Worm (Caenorhabditis elegans) whole organism, late embryonic: ENCODE measurements around the gene rps-18.
A peak's percentile ranks its signal among the peaks of the same experiment; 100 is the strongest.

Source experiments
- F13H6.1 ChIP-seq: sonication (generic microtip); optimal IDR thresholded peaks from 2 replicates; lab custom pipeline; 2016; ENCODE audit warnings: missing genetic modification characterization, missing compliant biosample characterization
- ama-1 ChIP-seq: fragments of 150-350 bp; optimal IDR thresholded peaks from 2 replicates; lab custom pipeline; 2014
- ceh-18 ChIP-seq: sonication (generic microtip); optimal IDR thresholded peaks from 2 replicates; lab custom pipeline; 2016; ENCODE audit warnings: missing genetic modification characterization, missing compliant biosample characterization
- ceh-19 ChIP-seq: fragments of 200-800 bp; sonication (Bioruptor generic); optimal IDR thresholded peaks from 2 replicates; lab custom pipeline; 2018; ENCODE audit warnings: mild to moderate bottlenecking, missing genetic modification characterization, missing compliant biosample characterization
- ceh-22 ChIP-seq: sonication (generic microtip); optimal IDR thresholded peaks from 2 replicates; lab custom pipeline; 2017; ENCODE audit warnings: missing biosample characterization, missing genetic modification characterization
- ceh-24 ChIP-seq: sonication (generic microtip); optimal IDR thresholded peaks from 2 replicates; lab custom pipeline; 2016; ENCODE audit warnings: mild to moderate bottlenecking, missing genetic modification characterization, missing compliant biosample characterization
- ceh-30 ChIP-seq: fragments of 150-350 bp; optimal IDR thresholded peaks from 2 replicates; lab custom pipeline; 2014; ENCODE audit warnings: missing biosample characterization, missing genetic modification characterization
- ceh-31 ChIP-seq: sonication (generic microtip); optimal IDR thresholded peaks from 2 replicates; lab custom pipeline; 2016; ENCODE audit warnings: missing genetic modification characterization, missing compliant biosample characterization
- ceh-34 ChIP-seq: sonication (generic microtip); optimal IDR thresholded peaks from 2 replicates; lab custom pipeline; 2016; ENCODE audit warnings: mild to moderate bottlenecking, missing genetic modification characterization, missing compliant biosample characterization
- ceh-45 ChIP-seq: fragments of 200-800 bp; sonication (Bioruptor generic); IDR thresholded peaks from 2 replicates; pipeline ENCODE4 v1.3.6; 2022; ENCODE audit warnings: missing genetic modification reagents, missing genetic modification characterization, missing compliant biosample characterization
- ceh-48 ChIP-seq: sonication (generic microtip); optimal IDR thresholded peaks from 2 replicates; lab custom pipeline; 2016; ENCODE audit warnings: missing genetic modification characterization, inconsistent platforms, missing compliant biosample characterization
- ceh-6 ChIP-seq: fragments of 200-800 bp; sonication (Bioruptor generic); optimal IDR thresholded peaks from 2 replicates; lab custom pipeline; 2018; ENCODE audit warnings: mild to moderate bottlenecking, missing genetic modification characterization, missing compliant biosample characterization
- ceh-9 ChIP-seq: sonication (generic microtip); optimal IDR thresholded peaks from 2 replicates; lab custom pipeline; 2016; ENCODE audit warnings: mild to moderate bottlenecking, missing genetic modification characterization, inconsistent platforms, missing compliant biosample characterization
- che-1 ChIP-seq: sonication (generic microtip); optimal IDR thresholded peaks from 2 replicates; lab custom pipeline; 2016; ENCODE audit warnings: mild to moderate bottlenecking, missing genetic modification characterization, missing compliant biosample characterization
- dmd-4 ChIP-seq: sonication (generic microtip); optimal IDR thresholded peaks from 2 replicates; lab custom pipeline; 2016; ENCODE audit warnings: borderline replicate concordance, missing genetic modification characterization, missing compliant biosample characterization
- elt-2 ChIP-seq: sonication (generic microtip); optimal IDR thresholded peaks from 2 replicates; lab custom pipeline; 2016; ENCODE audit warnings: missing genetic modification reagents, missing genetic modification characterization, missing compliant biosample characterization
- elt-4 ChIP-seq: sonication (generic microtip); optimal IDR thresholded peaks from 2 replicates; lab custom pipeline; 2016; ENCODE audit warnings: missing genetic modification characterization, missing compliant biosample characterization
- ets-4 ChIP-seq: sonication (generic microtip); optimal IDR thresholded peaks from 2 replicates; lab custom pipeline; 2016; ENCODE audit warnings: missing genetic modification characterization, missing compliant biosample characterization
- eyg-1 ChIP-seq: sonication (generic microtip); optimal IDR thresholded peaks from 2 replicates; lab custom pipeline; 2016; ENCODE audit warnings: missing genotype, missing genetic modification characterization, missing compliant biosample characterization
- fkh-10 ChIP-seq: fragments of 150-350 bp; optimal IDR thresholded peaks from 2 replicates; lab custom pipeline; 2014; ENCODE audit warnings: missing biosample characterization, missing genetic modification reagents, missing genetic modification characterization
- hlh-15 ChIP-seq: sonication (generic microtip); optimal IDR thresholded peaks from 2 replicates; lab custom pipeline; 2016; ENCODE audit warnings: missing genetic modification characterization, missing compliant biosample characterization
- hlh-30 ChIP-seq: sonication (generic microtip); optimal IDR thresholded peaks from 2 replicates; lab custom pipeline; 2017; ENCODE audit warnings: antibody characterized with exemption, missing genetic modification characterization, missing compliant biosample characterization; ENCODE audit not compliant: insufficient read depth
- hlh-6 ChIP-seq: sonication (generic microtip); optimal IDR thresholded peaks from 2 replicates; lab custom pipeline; 2016; ENCODE audit warnings: missing genotype, missing genetic modification characterization, missing compliant biosample characterization
- hlh-8 ChIP-seq: sonication (generic microtip); optimal IDR thresholded peaks from 2 replicates; lab custom pipeline; 2016; ENCODE audit warnings: missing genotype, missing genetic modification characterization, missing compliant biosample characterization
- lim-6 ChIP-seq: sonication (generic microtip); optimal IDR thresholded peaks from 2 replicates; lab custom pipeline; 2016; ENCODE audit warnings: missing genetic modification characterization, missing compliant biosample characterization
- lin-11 ChIP-seq: fragments of 200-800 bp; sonication (Bioruptor generic); optimal IDR thresholded peaks from 2 replicates; lab custom pipeline; 2018; ENCODE audit warnings: mild to moderate bottlenecking, missing genetic modification characterization, missing compliant biosample characterization
- madf-2 ChIP-seq: sonication (generic microtip); optimal IDR thresholded peaks from 2 replicates; lab custom pipeline; 2017; ENCODE audit warnings: missing genetic modification characterization, missing compliant biosample characterization
- mec-3 ChIP-seq: sonication (generic microtip); optimal IDR thresholded peaks from 2 replicates; lab custom pipeline; 2016; ENCODE audit warnings: borderline replicate concordance, missing genetic modification characterization, missing compliant biosample characterization
- nfya-1 ChIP-seq: sonication (generic microtip); optimal IDR thresholded peaks from 2 replicates; lab custom pipeline; 2017; ENCODE audit warnings: missing genetic modification characterization, mild to moderate bottlenecking, missing compliant biosample characterization, antibody characterized with exemption, moderate library complexity
- nhr-11 ChIP-seq: fragments of 150-350 bp; optimal IDR thresholded peaks from 2 replicates; lab custom pipeline; 2014; ENCODE audit warnings: missing biosample characterization, missing genetic modification characterization
- nhr-232 ChIP-seq: sonication (generic microtip); optimal IDR thresholded peaks from 2 replicates; lab custom pipeline; 2016; ENCODE audit warnings: missing genetic modification characterization, missing compliant biosample characterization
- npax-4 ChIP-seq: sonication (generic microtip); optimal IDR thresholded peaks from 2 replicates; lab custom pipeline; 2016; ENCODE audit warnings: missing genetic modification characterization, missing compliant biosample characterization
- odd-2 ChIP-seq: sonication (generic microtip); optimal IDR thresholded peaks from 2 replicates; lab custom pipeline; 2017; ENCODE audit warnings: antibody characterized with exemption, mild to moderate bottlenecking, missing genetic modification characterization, missing compliant biosample characterization
- pag-3 ChIP-seq: sonication (generic microtip); optimal IDR thresholded peaks from 2 replicates; lab custom pipeline; 2016; ENCODE audit warnings: missing compliant biosample characterization, missing genetic modification characterization, borderline replicate concordance
- pat-9 ChIP-seq: fragments of 200-800 bp; sonication (Bioruptor generic); optimal IDR thresholded peaks from 2 replicates; lab custom pipeline; 2018; ENCODE audit warnings: mild to moderate bottlenecking, missing genetic modification characterization, moderate library complexity, missing compliant biosample characterization
- pha-2 ChIP-seq: sonication (generic microtip); optimal IDR thresholded peaks from 2 replicates; lab custom pipeline; 2017; ENCODE audit warnings: mild to moderate bottlenecking, missing genetic modification characterization, missing compliant biosample characterization
- pha-4 ChIP-seq: fragments of 150-350 bp; optimal IDR thresholded peaks from 2 replicates; lab custom pipeline; 2018; ENCODE audit warnings: missing biosample characterization, missing genetic modification reagents, missing genetic modification characterization
- pros-1 ChIP-seq: fragments of 150-350 bp; optimal IDR thresholded peaks from 2 replicates; lab custom pipeline; 2014; ENCODE audit warnings: missing biosample characterization, missing genetic modification reagents, missing genetic modification characterization
- ref-2 ChIP-seq: sonication (generic microtip); optimal IDR thresholded peaks from 2 replicates; lab custom pipeline; 2016; ENCODE audit warnings: missing genetic modification characterization, missing compliant biosample characterization
- rnt-1 ChIP-seq: sonication (generic microtip); optimal IDR thresholded peaks from 2 replicates; lab custom pipeline; 2016; ENCODE audit warnings: missing genetic modification characterization, missing compliant biosample characterization
- sox-2 ChIP-seq: fragments of 200-800 bp; sonication (Bioruptor generic); IDR thresholded peaks from 2 replicates; pipeline ENCODE4 v1.3.6; 2022; ENCODE audit warnings: missing genetic modification reagents, missing genetic modification characterization, missing compliant biosample characterization
- sox-4 ChIP-seq: sonication (generic microtip); optimal IDR thresholded peaks from 2 replicates; lab custom pipeline; 2017; ENCODE audit warnings: mild to moderate bottlenecking, missing genetic modification characterization, inconsistent platforms, missing compliant biosample characterization
- ttx-3 ChIP-seq: sonication (generic microtip); optimal IDR thresholded peaks from 2 replicates; lab custom pipeline; 2016; ENCODE audit warnings: missing genetic modification reagents, missing genetic modification characterization, missing compliant biosample characterization
- unc-3 ChIP-seq, 2 experiments: fragments of 200-800 bp in 1 of 2; sonication (Bioruptor generic) in 1 of 2; sonication (generic microtip) in 1 of 2; conservative IDR thresholded peaks in 1 of 2; optimal IDR thresholded peaks in 1 of 2; 2 replicates each; pipeline versions ENCODE4 v1.3.6 to Lab custom; 2016 to 2022; ENCODE audit warnings: missing compliant biosample characterization in 2 of 2, missing genetic modification characterization in 2 of 2, missing genetic modification reagents in 1 of 2
- unc-42 ChIP-seq: sonication (generic microtip); optimal IDR thresholded peaks from 2 replicates; lab custom pipeline; 2016; ENCODE audit warnings: missing genotype, missing genetic modification characterization, missing compliant biosample characterization
- unc-55 ChIP-seq: sonication (generic microtip); optimal IDR thresholded peaks from 2 replicates; lab custom pipeline; 2017; ENCODE audit warnings: missing biosample characterization, missing genetic modification reagents, missing genetic modification characterization
- unc-86 ChIP-seq: sonication (generic microtip); optimal IDR thresholded peaks from 2 replicates; lab custom pipeline; 2016; ENCODE audit warnings: missing genetic modification characterization, missing compliant biosample characterization
- zip-5 ChIP-seq: sonication (generic microtip); optimal IDR thresholded peaks from 2 replicates; lab custom pipeline; 2016; ENCODE audit warnings: missing genetic modification characterization, missing compliant biosample characterization
- ztf-16 ChIP-seq: sonication (generic microtip); optimal IDR thresholded peaks from 2 replicates; lab custom pipeline; 2017; ENCODE audit warnings: missing genetic modification characterization, missing compliant biosample characterization

Gene rps-18

ce11 chrIV:14836885-14837284 is 11.4 kb downstream of the rps-18 start, which contains the start of gene Y57G11C.22:
Y57G11C.22 (plus strand) TSS chrIV:14837211.
- TF ChIP-seq elt-2 (tag; lab: Kevin White, UChicago) (no peak), ceh-48 (tag; lab: Kevin White, UChicago) (no peak), odd-2 (tag; lab: Kevin White, UChicago) (no peak), ets-4 (tag; lab: Kevin White, UChicago) (no peak), ceh-31 (tag; lab: Kevin White, UChicago) (peak; percentile 35), ama-1 (no peak), ttx-3 (tag; lab: Kevin White, UChicago) (no peak), ceh-6 (no peak), unc-55 (GFP tag; lab: Kevin White, UChicago) (peak; percentile 23), nfya-1 (tag; lab: Kevin White, UChicago) (peak; percentile 11), unc-42 (peak; percentile 37), nhr-11 (tag; lab: Kevin White, UChicago) (no peak), unc-3 (GFP tag; conservative IDR thresholded peaks at IDR 0.05; lab: Robert Waterston, UW) (no peak), unc-3 (tag; optimal IDR thresholded peaks at IDR 0.05; lab: Kevin White, UChicago) (no peak)

DNA sequence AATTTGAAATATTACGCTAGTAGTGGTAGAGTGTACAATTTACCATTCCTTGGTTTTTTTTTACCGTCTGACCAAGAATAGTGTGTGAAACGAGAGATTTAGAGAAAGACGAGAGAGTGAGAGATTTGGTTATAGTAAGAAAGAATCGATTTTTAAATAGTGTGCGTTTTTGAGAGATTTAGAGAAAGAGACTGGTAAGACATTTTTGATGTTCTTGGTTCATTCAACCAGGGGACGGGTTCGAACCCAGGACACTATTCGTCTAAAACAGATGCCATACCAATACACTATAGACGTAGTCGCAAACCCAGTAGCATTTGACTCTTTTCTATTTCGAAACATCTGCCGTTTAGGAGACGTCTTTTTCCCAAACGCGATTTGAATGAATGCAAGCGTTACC is 12.6 kb downstream of the rps-18 start:
- peak; percentile 78 for TF ChIP-seq ceh-19 (GFP tag; lab: Kevin White, UChicago)
- TF ChIP-seq ceh-22 = no peak
- no peak for TF ChIP-seq unc-42
- TF ChIP-seq ztf-16 (tag; lab: Kevin White, UChicago) = peak; percentile 66
- TF ChIP-seq sox-2 (GFP tag; lab: Robert Waterston, UW) = 0 out of 2 replicates have a peak, but pooled peaks have one; percentile 55
- peak; percentile 80 for TF ChIP-seq che-1
- peak; percentile 46 for TF ChIP-seq F13H6.1 (tag; lab: Kevin White, UChicago)
- no peak for TF ChIP-seq pag-3 (tag; lab: Kevin White, UChicago)
- TF ChIP-seq hlh-6 (tag; lab: Kevin White, UChicago) = no peak
- TF ChIP-seq madf-2 (tag; lab: Kevin White, UChicago) = peak; percentile 30
- TF ChIP-seq lin-11 (tag; lab: Kevin White, UChicago) = peak; percentile 71
- no peak for TF ChIP-seq pros-1 (tag; lab: Kevin White, UChicago)
- TF ChIP-seq ceh-45 = peak; percentile 75
- TF ChIP-seq unc-86 (tag; lab: Kevin White, UChicago) = peak; percentile 69
- TF ChIP-seq mec-3 (tag; lab: Kevin White, UChicago) = no peak
- no peak for TF ChIP-seq ets-4 (tag; lab: Kevin White, UChicago)
- TF ChIP-seq ceh-34 = peak; percentile 48
- TF ChIP-seq nfya-1 (tag; lab: Kevin White, UChicago) = peak; percentile 34
- TF ChIP-seq sox-4 (tag; lab: Kevin White, UChicago) = peak; percentile 72
- peak; percentile 65 for TF ChIP-seq hlh-8 (tag; lab: Kevin White, UChicago)
- TF ChIP-seq ref-2 (tag; lab: Kevin White, UChicago) = peak; percentile 67
- TF ChIP-seq ceh-18 (tag; lab: Kevin White, UChicago) = peak; percentile 50
- TF ChIP-seq hlh-15 = peak; percentile 30
- TF ChIP-seq dmd-4 (tag; lab: Kevin White, UChicago) = no peak
- no peak for TF ChIP-seq elt-4 (tag; lab: Kevin White, UChicago)
- TF ChIP-seq ceh-9 (tag; lab: Kevin White, UChicago) = no peak
- peak; percentile 30; the same call in 1 of the 2 replicates for TF ChIP-seq unc-3 (GFP tag; conservative IDR thresholded peaks at IDR 0.05; lab: Robert Waterston, UW)
- peak; percentile 56 for TF ChIP-seq unc-3 (tag; optimal IDR thresholded peaks at IDR 0.05; lab: Kevin White, UChicago)
- no peak for TF ChIP-seq ceh-24 (tag; lab: Kevin White, UChicago)
- no peak for TF ChIP-seq eyg-1 (tag; lab: Kevin White, UChicago)
- TF ChIP-seq ceh-6 = peak; percentile 76
- peak; percentile 60 for TF ChIP-seq rnt-1 (tag; lab: Kevin White, UChicago)
- no peak for TF ChIP-seq pha-4
- TF ChIP-seq npax-4 (tag; lab: Kevin White, UChicago) = peak; percentile 11
- TF ChIP-seq pha-2 (tag; lab: Kevin White, UChicago) = peak; percentile 13
- TF ChIP-seq pat-9 (tag; lab: Kevin White, UChicago) = peak; percentile 79
- TF ChIP-seq odd-2 (tag; lab: Kevin White, UChicago) = no peak
- peak; percentile 61 for TF ChIP-seq nhr-232
- no peak for TF ChIP-seq fkh-10
- no peak for TF ChIP-seq lim-6
- TF ChIP-seq zip-5 (tag; lab: Kevin White, UChicago) = peak; percentile 40
- no peak for TF ChIP-seq nhr-11 (tag; lab: Kevin White, UChicago)
- TF ChIP-seq unc-55 (GFP tag; lab: Kevin White, UChicago) = no peak
- TF ChIP-seq hlh-30 (tag; lab: Kevin White, UChicago) = peak; percentile 14
- TF ChIP-seq ama-1 = no peak
- no peak for TF ChIP-seq ceh-30 (tag; lab: Kevin White, UChicago)
